Fruit fly (Drosophila melanogaster) whole organism, embryonic: ENCODE results near the gene Argl.

ENCODE experiments used
- ATbp ChIP-seq: fragments of 200-800 bp; sonication (Bioruptor generic); optimal IDR thresholded peaks from 2 replicates; lab custom pipeline; 2017; ENCODE audit warnings: missing biosample characterization, mild to moderate bottlenecking, missing genetic modification characterization, missing genetic modification reagents
- Atf3 ChIP-seq: fragments of 200-800 bp; sonication (Bioruptor generic); optimal IDR thresholded peaks from 3 replicates; lab custom pipeline; 2016; ENCODE audit warnings: missing biosample characterization, missing genetic modification characterization
- CG10321 ChIP-seq: fragments of 200-800 bp; sonication (Bioruptor generic); IDR thresholded peaks from 2 replicates; pipeline ENCODE4 v1.3.6; 2022; ENCODE audit warnings: missing biosample characterization, missing genetic modification characterization
- CG11085 ChIP-seq: fragments of 200-800 bp; sonication (Bioruptor generic); IDR thresholded peaks from 2 replicates; pipeline ENCODE4 v1.3.6; 2022; ENCODE audit warnings: missing biosample characterization, missing genetic modification characterization
- CG1233 ChIP-seq: fragments of 200-800 bp; sonication (Bioruptor generic); optimal IDR thresholded peaks from 4 replicates; lab custom pipeline; 2018; ENCODE audit warnings: missing biosample characterization, mild to moderate bottlenecking, missing genetic modification characterization
- CG12659 ChIP-seq: fragments of 200-800 bp; sonication (Bioruptor generic); optimal IDR thresholded peaks from 3 replicates; lab custom pipeline; 2017; ENCODE audit warnings: mild to moderate bottlenecking, missing biosample characterization, missing genetic modification reagents, missing genetic modification characterization
- CG14441 ChIP-seq: fragments of 200-800 bp; sonication (Bioruptor generic); IDR thresholded peaks from 2 replicates; pipeline ENCODE4 v1.3.6; 2022; ENCODE audit warnings: missing biosample characterization, missing genetic modification characterization
- CG14667 ChIP-seq: fragments of 200-800 bp; sonication (Bioruptor generic); IDR thresholded peaks from 2 replicates; pipeline ENCODE4 v1.3.6; 2022; ENCODE audit warnings: missing biosample characterization, missing genetic modification characterization
- CG1603 ChIP-seq: fragments of 200-800 bp; sonication (Bioruptor generic); optimal IDR thresholded peaks from 2 replicates; lab custom pipeline; 2019; ENCODE audit warnings: missing biosample characterization, mild to moderate bottlenecking, missing genetic modification characterization, moderate library complexity
- CG16863 ChIP-seq: fragments of 200-800 bp; sonication (Bioruptor generic); optimal IDR thresholded peaks from 3 replicates; lab custom pipeline; 2016; ENCODE audit warnings: missing biosample characterization, missing genetic modification characterization
- CG17359 ChIP-seq: fragments of 200-800 bp; sonication (Bioruptor generic); optimal IDR thresholded peaks from 3 replicates; lab custom pipeline; 2018; ENCODE audit warnings: missing biosample characterization, mild to moderate bottlenecking, missing genetic modification characterization, moderate library complexity
- CG2678 ChIP-seq: fragments of 200-800 bp; sonication (Bioruptor generic); optimal IDR thresholded peaks from 3 replicates; lab custom pipeline; 2019; ENCODE audit warnings: missing biosample characterization, mild to moderate bottlenecking, missing genetic modification characterization, moderate library complexity
- CG30403 ChIP-seq: fragments of 200-800 bp; sonication (Bioruptor generic); optimal IDR thresholded peaks from 3 replicates; lab custom pipeline; 2016; ENCODE audit warnings: missing biosample characterization, missing genetic modification characterization
- CG4328 ChIP-seq: fragments of 200-800 bp; sonication (Bioruptor generic); optimal IDR thresholded peaks from 3 replicates; lab custom pipeline; 2017; ENCODE audit warnings: missing biosample characterization, missing genetic modification reagents, missing genetic modification characterization
- CG5245 ChIP-seq: fragments of 200-800 bp; sonication (Bioruptor generic); optimal IDR thresholded peaks from 3 replicates; lab custom pipeline; 2016; ENCODE audit warnings: missing biosample characterization, missing genetic modification characterization
- CG6854 ChIP-seq: fragments of 200-800 bp; sonication (Bioruptor generic); optimal IDR thresholded peaks from 3 replicates; lab custom pipeline; 2017; ENCODE audit warnings: missing biosample characterization, mild to moderate bottlenecking, missing genetic modification characterization
- CG7357 ChIP-seq: fragments of 200-800 bp; sonication (Bioruptor generic); IDR thresholded peaks from 3 replicates; pipeline ENCODE4 v1.3.6; 2022; ENCODE audit warnings: missing biosample characterization, missing genetic modification characterization
- CG7745 ChIP-seq: fragments of 200-800 bp; sonication (Bioruptor generic); optimal IDR thresholded peaks from 2 replicates; lab custom pipeline; 2018; ENCODE audit warnings: missing biosample characterization, mild to moderate bottlenecking, missing genetic modification characterization, moderate library complexity
- CG7928 ChIP-seq: fragments of 200-800 bp; sonication (Bioruptor generic); optimal IDR thresholded peaks from 2 replicates; lab custom pipeline; 2017; ENCODE audit warnings: missing biosample characterization, mild to moderate bottlenecking, missing genetic modification characterization
- CG8290 ChIP-seq, 3 experiments: fragments of 200-800 bp; sonication (Bioruptor generic); optimal IDR thresholded peaks; 2 replicates each; lab custom pipeline; 2016 to 2019; ENCODE audit warnings: missing biosample characterization in 3 of 3, missing genetic modification characterization in 3 of 3, mild to moderate bottlenecking in 2 of 3, moderate library complexity in 1 of 3
- CG8388 ChIP-seq: fragments of 200-800 bp; sonication (Bioruptor generic); optimal IDR thresholded peaks from 2 replicates; lab custom pipeline; 2019; ENCODE audit warnings: missing biosample characterization, mild to moderate bottlenecking, missing genetic modification characterization, moderate library complexity
- CG8478 ChIP-seq: fragments of >200 bp; optimal IDR thresholded peaks from 2 replicates; lab custom pipeline; 2018
- CG9797 ChIP-seq: fragments of 200-800 bp; sonication (Bioruptor generic); optimal IDR thresholded peaks from 3 replicates; lab custom pipeline; 2018; ENCODE audit warnings: missing biosample characterization, mild to moderate bottlenecking, missing genetic modification characterization
- Dbx ChIP-seq: fragments of 200-800 bp; sonication (Bioruptor generic); IDR thresholded peaks from 3 replicates; pipeline ENCODE4 v1.3.6; 2022; ENCODE audit warnings: missing biosample characterization, missing genetic modification characterization
- Dfd ChIP-seq, 2 experiments: fragments of >200 bp; optimal IDR thresholded peaks; 2 replicates each; lab custom pipeline; 2017; ENCODE audit warnings: missing biosample characterization in 2 of 2, missing genetic modification characterization in 2 of 2
- E2f2 ChIP-seq: fragments of 200-800 bp; sonication (Bioruptor generic); IDR thresholded peaks from 2 replicates; pipeline ENCODE4 v1.3.6; 2022; ENCODE audit warnings: missing biosample characterization, missing genetic modification characterization
- Ets65A ChIP-seq: fragments of 200-800 bp; sonication (Bioruptor generic); peaks from one replicate; lab custom pipeline; 2016; ENCODE audit warnings: missing biosample characterization, missing genetic modification characterization
- Ets97D ChIP-seq: fragments of 200-800 bp; sonication (Bioruptor generic); optimal IDR thresholded peaks from 3 replicates; lab custom pipeline; 2016; ENCODE audit warnings: missing biosample characterization, missing genetic modification characterization
- Hey ChIP-seq: fragments of 200-800 bp; sonication (Bioruptor generic); optimal IDR thresholded peaks from 3 replicates; lab custom pipeline; 2018; ENCODE audit warnings: missing biosample characterization, mild to moderate bottlenecking, missing genetic modification characterization
- Optix ChIP-seq: fragments of 200-800 bp; sonication (Bioruptor generic); IDR thresholded peaks from 3 replicates; pipeline ENCODE4 v1.3.6; 2022; ENCODE audit warnings: missing biosample characterization, missing genetic modification characterization
- Ravus ChIP-seq: fragments of 200-800 bp; sonication (Bioruptor generic); IDR thresholded peaks from 2 replicates; pipeline ENCODE4 v1.3.6; 2022; ENCODE audit warnings: missing biosample characterization, missing genetic modification characterization
- Scr ChIP-seq: fragments of 200-800 bp; sonication (Bioruptor generic); IDR thresholded peaks from 2 replicates; pipeline ENCODE4 v1.3.6; 2022; ENCODE audit warnings: missing biosample characterization, missing genetic modification characterization; ENCODE audit not compliant: partially characterized antibody
- Six4 ChIP-seq: fragments of 200-800 bp; sonication (Bioruptor generic); optimal IDR thresholded peaks from 2 replicates; lab custom pipeline; 2016; ENCODE audit warnings: missing biosample characterization, missing genetic modification characterization
- Tbp ChIP-seq: fragments of >200 bp; optimal IDR thresholded peaks from 2 replicates; lab custom pipeline; 2018; ENCODE audit warnings: missing biosample characterization, missing genetic modification characterization
- YL-1 ChIP-seq: fragments of 200-800 bp; sonication (Bioruptor generic); optimal IDR thresholded peaks from 3 replicates; lab custom pipeline; 2017; ENCODE audit warnings: missing biosample characterization, mild to moderate bottlenecking, missing genetic modification characterization
- ab ChIP-seq: fragments of 200-800 bp; sonication (Bioruptor generic); optimal IDR thresholded peaks from 2 replicates; lab custom pipeline; 2016; ENCODE audit warnings: missing biosample characterization, missing genetic modification characterization
- ase ChIP-seq: fragments of 200-800 bp; sonication (Bioruptor generic); IDR thresholded peaks from 3 replicates; pipeline ENCODE4 v1.3.6; 2022; ENCODE audit warnings: missing biosample characterization, missing genetic modification characterization
- bbx ChIP-seq: fragments of 200-800 bp; sonication (Bioruptor generic); IDR thresholded peaks from 2 replicates; pipeline ENCODE4 v1.3.6; 2022; ENCODE audit warnings: missing biosample characterization, missing genetic modification characterization; ENCODE audit not compliant: partially characterized antibody
- cato ChIP-seq: fragments of 200-800 bp; sonication (Bioruptor generic); optimal IDR thresholded peaks from 2 replicates; lab custom pipeline; 2016; ENCODE audit warnings: missing biosample characterization, missing genetic modification characterization, borderline replicate concordance
- crp ChIP-seq, 2 experiments: fragments of 200-800 bp; sonication (Bioruptor generic); optimal IDR thresholded peaks; 2 replicates in 1 of 2; 3 replicates in 1 of 2; lab custom pipeline; 2017; ENCODE audit warnings: missing biosample characterization in 2 of 2, missing genetic modification characterization in 2 of 2, mild to moderate bottlenecking in 1 of 2, moderate library complexity in 1 of 2
- da ChIP-seq: fragments of 200-800 bp; sonication (Bioruptor generic); optimal IDR thresholded peaks from 2 replicates; lab custom pipeline; 2016; ENCODE audit warnings: missing biosample characterization, missing genetic modification characterization
- disco-r ChIP-seq: fragments of 200-800 bp; sonication (Bioruptor generic); optimal IDR thresholded peaks from 2 replicates; lab custom pipeline; 2016; ENCODE audit warnings: missing biosample characterization, missing genetic modification characterization
- en ChIP-seq: fragments of 200-800 bp; sonication (Bioruptor generic); optimal IDR thresholded peaks from 2 replicates; lab custom pipeline; 2016; ENCODE audit warnings: missing biosample characterization, missing genetic modification characterization
- ewg ChIP-seq: fragments of 200-800 bp; sonication (Bioruptor generic); optimal IDR thresholded peaks from 3 replicates; lab custom pipeline; 2017; ENCODE audit warnings: mild to moderate bottlenecking, missing biosample characterization, missing genetic modification reagents, missing genetic modification characterization
- fru ChIP-seq: fragments of >200 bp; optimal IDR thresholded peaks from 2 replicates; lab custom pipeline; 2017
- her ChIP-seq: fragments of 200-800 bp; sonication (Bioruptor generic); optimal IDR thresholded peaks from 2 replicates; lab custom pipeline; 2016; ENCODE audit warnings: missing biosample characterization, missing genetic modification characterization
- mam ChIP-seq: fragments of 200-800 bp; sonication (Bioruptor generic); optimal IDR thresholded peaks from 3 replicates; lab custom pipeline; 2016; ENCODE audit warnings: missing biosample characterization, missing genetic modification characterization
- nau ChIP-seq: fragments of 200-800 bp; sonication (Bioruptor generic); optimal IDR thresholded peaks from 3 replicates; lab custom pipeline; 2017; ENCODE audit warnings: missing biosample characterization, mild to moderate bottlenecking, missing genetic modification characterization, missing genetic modification reagents
- shn ChIP-seq: fragments of 200-800 bp; sonication (Bioruptor generic); optimal IDR thresholded peaks from 3 replicates; lab custom pipeline; 2016; ENCODE audit warnings: missing biosample characterization, missing genetic modification characterization
- z ChIP-seq: fragments of 200-800 bp; sonication (Bioruptor generic); IDR thresholded peaks from 3 replicates; pipeline ENCODE4 v1.3.6; 2022; ENCODE audit warnings: missing biosample characterization, missing genetic modification characterization

Gene Argl

dm6 chr2L:8984614-8985318 is 42.9 kb upstream of the Argl start, which contains the start of gene CG13101 (continued):
- TF ChIP-seq Ets97D (GFP tag; lab: Kevin White, UChicago): peak; percentile 53
- peak; percentile 68 for TF ChIP-seq CG8290 (GFP tag; optimal IDR thresholded peaks at IDR 0.05; lab: Kevin White, UChicago)
- peak in 1 of 2 experiments; percentile 70 for TF ChIP-seq CG8290 (tag; optimal IDR thresholded peaks at IDR 0.05; lab: Kevin White, UChicago)
- TF ChIP-seq nau (GFP tag; lab: Kevin White, UChicago): peak; percentile 90
- TF ChIP-seq z (GFP tag; lab: Robert Waterston, UW): peak; percentile 70; the same call in 2 of the 3 replicates
- TF ChIP-seq Dfd (GFP tag; optimal IDR thresholded peaks at IDR 0.05; lab: Kevin White, UChicago): no peak
- peak; percentile 83; the same call in 2 of the 3 replicates for TF ChIP-seq CG7357
- peak; percentile 87 for TF ChIP-seq CG6854 (GFP tag; lab: Kevin White, UChicago)
- no peak for TF ChIP-seq bbx (GFP tag; lab: Robert Waterston, UW)
- peak; percentile 93 for TF ChIP-seq CG14441
- TF ChIP-seq CG14667 (GFP tag; lab: Robert Waterston, UW): peak; percentile 89
- TF ChIP-seq YL-1 (GFP tag; lab: Kevin White, UChicago): peak; percentile 61
- TF ChIP-seq her (GFP tag; lab: Kevin White, UChicago): peak; percentile 66
- TF ChIP-seq ewg (GFP tag; lab: Kevin White, UChicago): peak; percentile 78
- TF ChIP-seq E2f2 (GFP tag; lab: Robert Waterston, UW): peak; percentile 79
- peak; percentile 83 for TF ChIP-seq Six4
- TF ChIP-seq CG8478 (lab: Kevin White, UChicago): no peak
- TF ChIP-seq shn (GFP tag; lab: Kevin White, UChicago): peak; percentile 3
- TF ChIP-seq cato (GFP tag; lab: Kevin White, UChicago): peak; percentile 76
- TF ChIP-seq Atf3 (GFP tag; lab: Kevin White, UChicago): peak; percentile 79
- peak; percentile 95 for TF ChIP-seq Dbx (GFP tag; lab: Robert Waterston, UW)
- peak; percentile 92 for TF ChIP-seq ase
- TF ChIP-seq en (GFP tag; lab: Kevin White, UChicago): peak; percentile 68
- TF ChIP-seq Ets65A: peak; percentile 84
- peak; percentile 89 for TF ChIP-seq CG11085 (GFP tag; lab: Robert Waterston, UW)
- TF ChIP-seq Hey (tag; lab: Kevin White, UChicago): peak; percentile 19
- peak; percentile 24 for TF ChIP-seq CG4328 (GFP tag; lab: Kevin White, UChicago)
- TF ChIP-seq Optix (GFP tag; lab: Robert Waterston, UW): no peak
- no peak for TF ChIP-seq CG9797 (GFP tag; lab: Kevin White, UChicago)
- TF ChIP-seq CG5245 (GFP tag; lab: Kevin White, UChicago): peak; percentile 85
- TF ChIP-seq CG10321: peak; percentile 81
- TF ChIP-seq ab (GFP tag; lab: Kevin White, UChicago): no peak
- TF ChIP-seq CG17359: peak; percentile 93
- peak; percentile 50 for TF ChIP-seq da (GFP tag; lab: Kevin White, UChicago)
- no peak for TF ChIP-seq fru (lab: Kevin White, UChicago)
- TF ChIP-seq mam (GFP tag; lab: Kevin White, UChicago): peak; percentile 70
- peak; percentile 81 for TF ChIP-seq CG1603 (tag; lab: Kevin White, UChicago)
- peak; percentile 84 for TF ChIP-seq Ravus (GFP tag; lab: Robert Waterston, UW)
- TF ChIP-seq CG2678 (tag; lab: Kevin White, UChicago): peak; percentile 96
- TF ChIP-seq CG7745: peak; percentile 80
- TF ChIP-seq Scr: no peak
- peak; percentile 94 for TF ChIP-seq CG30403 (GFP tag; lab: Kevin White, UChicago)
- peak; percentile 89 for TF ChIP-seq ATbp (GFP tag; lab: Kevin White, UChicago)
- TF ChIP-seq disco-r (GFP tag; lab: Kevin White, UChicago): peak; percentile 74
- TF ChIP-seq CG1233 (GFP tag; lab: Kevin White, UChicago): peak; percentile 87
- TF ChIP-seq CG16863: peak; percentile 85
- TF ChIP-seq CG8388: peak; percentile 94
- TF ChIP-seq Tbp: no peak
- TF ChIP-seq CG12659 (GFP tag; lab: Kevin White, UChicago): peak; percentile 94
- TF ChIP-seq CG7928 (GFP tag; lab: Kevin White, UChicago): peak; percentile 59
- peak in 1 of 2 experiments; percentile 38 for TF ChIP-seq crp (GFP tag; optimal IDR thresholded peaks at IDR 0.05; lab: Kevin White, UChicago)
